Fruit fly (Drosophila melanogaster): ENCODE data around the gene GILT1.

DNA sequence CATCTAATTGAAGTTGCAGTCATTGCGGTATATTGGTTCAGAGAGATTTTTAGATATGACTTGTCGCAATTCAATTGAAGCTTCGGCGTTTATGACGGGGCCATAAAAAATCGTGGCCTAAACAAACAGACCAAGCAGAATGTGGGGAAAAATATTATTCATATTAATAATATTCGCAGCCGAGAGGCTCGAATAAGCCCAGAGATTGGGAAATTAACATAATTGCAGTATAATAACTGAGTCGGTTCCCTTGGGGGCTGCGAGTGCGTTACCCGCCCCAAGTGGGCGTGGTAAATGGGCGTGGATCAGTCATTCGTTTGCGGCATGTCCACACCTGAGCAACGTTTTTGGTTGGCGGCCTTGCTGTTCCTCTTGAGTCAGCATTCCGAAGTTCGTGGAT lies 18.3 kb upstream of the GILT1 start, which contains the start of gene Ir87a:
- no peak for TF ChIP-seq achi (GFP tag; optimal IDR thresholded peaks at IDR 0.05)
- no peak for TF ChIP-seq CG10669 (GFP tag; optimal IDR thresholded peaks at IDR 0.05)
- no peak for TF ChIP-seq Lpt (GFP tag; optimal IDR thresholded peaks at IDR 0.05)
- no peak for TF ChIP-seq Eip75B (GFP tag; optimal IDR thresholded peaks at IDR 0.05)
- TF ChIP-seq Sox102F (GFP tag; optimal IDR thresholded peaks at IDR 0.05), result no peak
- no peak for TF ChIP-seq fd85E (GFP tag; optimal IDR thresholded peaks at IDR 0.05)
- no peak for TF ChIP-seq CG31627 (GFP tag; optimal IDR thresholded peaks at IDR 0.05)
- TF ChIP-seq Smox (GFP tag; optimal IDR thresholded peaks at IDR 0.05), result no peak
- TF ChIP-seq fkh (GFP tag; optimal IDR thresholded peaks at IDR 0.05), result no peak
- TF ChIP-seq CG16779 (tag; optimal IDR thresholded peaks at IDR 0.05), result no peak

All from whole organism, prepupa.